Fruit fly (Drosophila melanogaster): ENCODE measurements around the gene CG4101.

Gene CG4101

dm6 chr3L:16582678-16583315 lies 29.5 kb upstream of the CG4101 start, which contains the start of gene Rpn12:
Gene Rpn12 (plus strand): TSS chr3L:16583028.
- TF ChIP-seq CG11617 (GFP tag; optimal IDR thresholded peaks at IDR 0.05), result peak; percentile 38
- TF ChIP-seq kay (GFP tag; ENCODE audit: borderline replicate concordance), result no peak
- TF ChIP-seq toe (GFP tag; optimal IDR thresholded peaks at IDR 0.05), result no peak
- no peak for TF ChIP-seq Mnt (GFP tag; optimal IDR thresholded peaks at IDR 0.05)
- peak; percentile 16 for TF ChIP-seq Crg-1 (GFP tag; optimal IDR thresholded peaks at IDR 0.05)
- TF ChIP-seq CG33017 (tag; optimal IDR thresholded peaks at IDR 0.05), result peak; percentile 63
- TF ChIP-seq tj (GFP tag; optimal IDR thresholded peaks at IDR 0.05), result peak; percentile 33
- TF ChIP-seq CG7101 (tag; optimal IDR thresholded peaks at IDR 0.05), result peak; percentile 62
- TF ChIP-seq pad (GFP tag; optimal IDR thresholded peaks at IDR 0.05), result peak; percentile 20
- peak in 1 of 2 experiments; percentile 35 for TF ChIP-seq cnc (optimal IDR thresholded peaks at IDR 0.05)
- no peak for TF ChIP-seq CG5204 (GFP tag; optimal IDR thresholded peaks at IDR 0.05)
- no peak for TF ChIP-seq CG1620 (GFP tag; optimal IDR thresholded peaks at IDR 0.05)
- TF ChIP-seq bab1 (GFP tag; optimal IDR thresholded peaks at IDR 0.05), result peak; percentile 61
- TF ChIP-seq CG7045 (GFP tag; optimal IDR thresholded peaks at IDR 0.05), result peak; percentile 41
- peak; percentile 2 for TF ChIP-seq CG12768 (GFP tag; optimal IDR thresholded peaks at IDR 0.05)
- no peak for TF ChIP-seq cic (GFP tag; optimal IDR thresholded peaks at IDR 0.05)
- TF ChIP-seq CG14711 (tag; optimal IDR thresholded peaks at IDR 0.05), result peak; percentile 49

dm6 chr3L:16584074-16584578 lies 28.2 kb upstream of the CG4101 start, which contains the start of gene UQCR-C2:
Gene UQCR-C2 (plus strand): TSS chr3L:16584124.
- TF ChIP-seq CG14711 (tag; optimal IDR thresholded peaks at IDR 0.05), result peak; percentile 30
- peak; percentile 47 for TF ChIP-seq cic (GFP tag; optimal IDR thresholded peaks at IDR 0.05)
- TF ChIP-seq pad (GFP tag; optimal IDR thresholded peaks at IDR 0.05), result no peak
- peak; percentile 54 for TF ChIP-seq tj (GFP tag; optimal IDR thresholded peaks at IDR 0.05)
- peak; percentile 68 for TF ChIP-seq CG1620 (GFP tag; optimal IDR thresholded peaks at IDR 0.05)
- no peak for TF ChIP-seq CG7045 (GFP tag; optimal IDR thresholded peaks at IDR 0.05)
- peak; percentile 48 for TF ChIP-seq CG11617 (GFP tag; optimal IDR thresholded peaks at IDR 0.05)
- TF ChIP-seq bab1 (GFP tag; optimal IDR thresholded peaks at IDR 0.05), result peak; percentile 76
- TF ChIP-seq ovo (GFP tag; optimal IDR thresholded peaks at IDR 0.05), result no peak
- no peak for TF ChIP-seq Hr96 (GFP tag; optimal IDR thresholded peaks at IDR 0.05)
- TF ChIP-seq Crg-1 (GFP tag; optimal IDR thresholded peaks at IDR 0.05), result peak; percentile 29
- no peak for TF ChIP-seq Clk (GFP tag; optimal IDR thresholded peaks at IDR 0.05)
- TF ChIP-seq CG12768 (GFP tag; optimal IDR thresholded peaks at IDR 0.05), result no peak
- TF ChIP-seq CG33017 (tag; optimal IDR thresholded peaks at IDR 0.05), result peak; percentile 5
- TF ChIP-seq Mnt (GFP tag; optimal IDR thresholded peaks at IDR 0.05), result peak; percentile 70
- TF ChIP-seq CG7101 (tag; optimal IDR thresholded peaks at IDR 0.05), result peak; percentile 54

dm6 chr3L:16586989-16587388 lies 25.3 kb upstream of the CG4101 start, which contains the start of the genes Syx8 and CG32163:
Gene Syx8 (minus strand): TSS chr3L:16587057.
Gene CG32163 (plus strand): TSS chr3L:16587157.
- TF ChIP-seq CG7101 (tag; optimal IDR thresholded peaks at IDR 0.05) (peak; percentile 9), tj (GFP tag; optimal IDR thresholded peaks at IDR 0.05) (peak; percentile 17), Mnt (GFP tag; optimal IDR thresholded peaks at IDR 0.05) (peak; percentile 25), CG1620 (GFP tag; optimal IDR thresholded peaks at IDR 0.05) (no peak), cic (GFP tag; optimal IDR thresholded peaks at IDR 0.05) (peak; percentile 32), Clk (GFP tag; optimal IDR thresholded peaks at IDR 0.05) (no peak), bab1 (GFP tag; optimal IDR thresholded peaks at IDR 0.05) (peak; percentile 36)

dm6 chr3L:16587994-16588622 lies 24.2 kb upstream of the CG4101 start:
- peak; percentile 20 for TF ChIP-seq Clk (GFP tag; optimal IDR thresholded peaks at IDR 0.05)
- no peak for TF ChIP-seq cnc (optimal IDR thresholded peaks at IDR 0.05)
- peak; percentile 77 for TF ChIP-seq Mnt (GFP tag; optimal IDR thresholded peaks at IDR 0.05)
- peak; percentile 35 for TF ChIP-seq CG12768 (GFP tag; optimal IDR thresholded peaks at IDR 0.05)
- peak; percentile 70 for TF ChIP-seq CG33017 (tag; optimal IDR thresholded peaks at IDR 0.05)
- peak; percentile 65 for TF ChIP-seq ovo (GFP tag; optimal IDR thresholded peaks at IDR 0.05)
- peak; percentile 64 for TF ChIP-seq CG11617 (GFP tag; optimal IDR thresholded peaks at IDR 0.05)
- TF ChIP-seq CG1620 (GFP tag; optimal IDR thresholded peaks at IDR 0.05), result peak; percentile 71
- peak; percentile 70 for TF ChIP-seq Crg-1 (GFP tag; optimal IDR thresholded peaks at IDR 0.05)
- peak; percentile 75 for TF ChIP-seq CG7101 (tag; optimal IDR thresholded peaks at IDR 0.05)
- TF ChIP-seq pad (GFP tag; optimal IDR thresholded peaks at IDR 0.05), result peak; percentile 55
- TF ChIP-seq cic (GFP tag; optimal IDR thresholded peaks at IDR 0.05), result peak; percentile 35
- no peak for TF ChIP-seq Hr96 (GFP tag; optimal IDR thresholded peaks at IDR 0.05)
- TF ChIP-seq CG5204 (GFP tag; optimal IDR thresholded peaks at IDR 0.05), result no peak
- TF ChIP-seq CG7045 (GFP tag; optimal IDR thresholded peaks at IDR 0.05), result peak; percentile 34
- no peak for TF ChIP-seq kay (GFP tag; ENCODE audit: borderline replicate concordance)
- peak; percentile 49 for TF ChIP-seq tj (GFP tag; optimal IDR thresholded peaks at IDR 0.05)
- no peak for TF ChIP-seq toe (GFP tag; optimal IDR thresholded peaks at IDR 0.05)
- peak; percentile 33 for TF ChIP-seq bab1 (GFP tag; optimal IDR thresholded peaks at IDR 0.05)
- peak; percentile 70 for TF ChIP-seq CG14711 (tag; optimal IDR thresholded peaks at IDR 0.05)

- TF ChIP-seq CG11617 (GFP tag; optimal IDR thresholded peaks at IDR 0.05), result no peak
- no peak for TF ChIP-seq Mnt (GFP tag; optimal IDR thresholded peaks at IDR 0.05)
- TF ChIP-seq bab1 (GFP tag; optimal IDR thresholded peaks at IDR 0.05), result no peak
- no peak for TF ChIP-seq CG33017 (tag; optimal IDR thresholded peaks at IDR 0.05)
- TF ChIP-seq toe (GFP tag; optimal IDR thresholded peaks at IDR 0.05), result no peak
- TF ChIP-seq CG14711 (tag; optimal IDR thresholded peaks at IDR 0.05), result no peak
- no peak for TF ChIP-seq CG1620 (GFP tag; optimal IDR thresholded peaks at IDR 0.05)
- no peak for TF ChIP-seq Hr96 (GFP tag; optimal IDR thresholded peaks at IDR 0.05)
- no peak for TF ChIP-seq tj (GFP tag; optimal IDR thresholded peaks at IDR 0.05)
- no peak for TF ChIP-seq cic (GFP tag; optimal IDR thresholded peaks at IDR 0.05)
Measured at dm6 chr3L:16590860-16591259, 21.4 kb upstream of the CG4101 start, which contains the start of gene tra. Gene tra (minus strand): TSS chr3L:16591050.

Measured in whole organism, adult.